Worm (Caenorhabditis elegans): ENCODE measurements around the gene Y38F1A.8.

Gene Y38F1A.8

DNA sequence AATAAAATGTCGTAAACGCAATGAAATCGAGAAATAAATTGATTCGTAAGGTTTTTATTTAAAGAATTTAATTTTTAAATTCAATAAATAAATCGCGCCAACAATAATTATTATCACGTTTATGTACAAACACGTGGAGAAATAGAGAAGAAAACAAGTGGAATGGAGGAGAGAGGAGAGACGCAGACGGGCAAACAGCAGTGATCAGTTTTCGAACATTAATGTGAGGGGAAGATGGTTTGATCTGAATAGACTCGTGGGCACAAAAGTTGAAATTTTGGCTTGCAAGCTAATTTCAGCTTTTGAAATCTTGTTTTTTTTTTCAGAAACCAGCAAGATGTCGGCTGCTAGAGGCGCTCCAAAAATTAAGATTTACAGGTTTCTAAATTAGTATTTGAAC lies 4.4 kb downstream of the Y38F1A.8 start, which contains the start of gene hphd-1:
Gene hphd-1 (minus strand): TSS at position 323 of the 400 bp plus-strand sequence.
- TF ChIP-seq hmbx-1 (tag; optimal IDR thresholded peaks at IDR 0.05) (no peak), ama-1 (optimal IDR thresholded peaks at IDR 0.05) (no peak), F13C5.2 (tag; optimal IDR thresholded peaks at IDR 0.05) (no peak), flt-1 (GFP tag; IDR thresholded peaks at IDR 0.05) (no peak), tbx-37 (GFP tag; conservative IDR thresholded peaks at IDR 0.05) (no peak), ceh-13 (GFP tag; optimal IDR thresholded peaks at IDR 0.05) (no peak), hnd-1 (tag; optimal IDR thresholded peaks at IDR 0.05) (no peak), hmg-4 (GFP tag; optimal IDR thresholded peaks at IDR 0.05) (no peak), tbx-11 (GFP tag; IDR thresholded peaks at IDR 0.05) (no peak), sea-1 (GFP tag; conservative IDR thresholded peaks at IDR 0.05) (no peak), tra-4 (tag; optimal IDR thresholded peaks at IDR 0.05) (no peak), pes-1 (GFP tag; IDR thresholded peaks at IDR 0.05) (no peak)

DNA sequence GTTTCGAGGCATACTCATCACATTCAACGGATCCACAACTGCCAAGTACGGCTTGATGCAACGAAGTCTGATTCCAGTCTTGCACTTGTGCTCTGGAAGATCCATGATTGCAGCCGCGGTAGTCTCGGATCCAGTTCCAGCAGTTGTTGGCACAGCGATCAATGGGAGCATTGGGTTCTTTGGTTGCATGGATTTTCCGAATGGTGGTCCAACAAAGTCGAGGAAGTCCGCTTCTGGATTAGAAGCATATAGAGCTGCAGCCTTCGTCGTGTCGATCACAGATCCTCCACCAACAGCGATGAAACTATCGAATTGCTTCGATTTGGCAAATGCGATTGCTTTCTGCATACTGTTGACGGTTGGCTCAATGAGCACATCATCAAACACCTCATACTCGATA lies 5.3 kb downstream of the Y38F1A.8 start:
- TF ChIP-seq tbx-11 (GFP tag; IDR thresholded peaks at IDR 0.05) (no peak), hmbx-1 (tag; optimal IDR thresholded peaks at IDR 0.05) (no peak), F13C5.2 (tag; optimal IDR thresholded peaks at IDR 0.05) (no peak), ceh-13 (GFP tag; optimal IDR thresholded peaks at IDR 0.05) (no peak), aly-1 (tag; optimal IDR thresholded peaks at IDR 0.05) (no peak), ets-7 (tag; optimal IDR thresholded peaks at IDR 0.05) (no peak)

DNA sequence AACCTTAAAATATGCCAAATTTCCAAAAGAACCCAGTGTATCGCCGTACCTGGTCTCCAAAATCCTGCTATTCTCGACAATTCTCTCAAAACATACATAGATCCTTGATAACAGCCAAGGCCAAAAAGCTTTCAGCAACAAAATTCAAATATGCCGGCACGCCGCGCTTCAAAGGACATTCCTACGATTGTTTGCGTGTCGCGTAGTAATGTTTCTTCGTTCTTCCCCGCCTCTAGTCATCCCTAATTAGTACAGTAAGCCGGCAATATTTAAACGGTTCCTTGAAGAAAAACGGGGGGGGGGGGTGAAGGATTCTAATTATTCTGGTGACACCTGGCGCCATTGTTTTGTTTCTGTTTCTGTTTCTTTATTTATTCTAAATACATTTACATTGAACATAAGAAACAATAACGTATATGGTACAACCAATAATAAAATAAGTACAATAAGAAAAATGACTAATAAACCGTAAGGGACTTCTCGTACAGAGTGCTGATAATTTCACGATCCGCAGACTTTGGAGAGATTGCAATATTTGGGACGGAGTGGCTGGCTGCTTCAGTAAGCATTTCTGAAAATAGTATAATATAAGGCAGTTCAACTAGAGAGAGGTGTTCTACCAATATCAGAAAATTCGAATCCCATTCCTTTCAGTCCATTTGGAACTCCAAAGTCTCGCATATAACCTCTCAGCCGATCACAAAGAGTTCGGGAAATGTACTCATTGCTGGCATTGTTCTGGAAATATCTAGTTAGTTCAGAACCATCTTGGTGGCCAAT lies 6.5 kb downstream of the Y38F1A.8 start:
- TF ChIP-seq ceh-13 (GFP tag; optimal IDR thresholded peaks at IDR 0.05) (no peak), B0310.2 (tag; optimal IDR thresholded peaks at IDR 0.05) (no peak)

DNA sequence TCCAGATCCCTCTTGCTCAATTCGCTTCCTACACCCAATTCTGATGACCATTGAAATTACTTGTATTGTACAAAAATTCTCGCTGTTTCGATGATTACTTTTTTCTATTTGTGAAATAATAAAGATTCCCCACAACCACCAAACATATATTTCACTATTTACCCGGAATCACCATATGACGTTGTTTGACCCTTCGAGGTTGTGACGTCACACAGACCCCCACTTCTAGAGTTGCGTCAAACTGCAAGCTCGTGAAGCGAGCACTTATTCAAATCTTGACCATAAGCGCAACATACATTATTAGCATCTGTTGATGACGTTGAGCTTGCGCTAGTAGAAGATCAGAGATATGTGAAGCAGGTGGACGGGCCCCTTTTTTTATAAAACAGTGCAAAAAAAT lies 7.7 kb downstream of the Y38F1A.8 start:
- no peak for TF ChIP-seq sea-1 (GFP tag; conservative IDR thresholded peaks at IDR 0.05)
- TF ChIP-seq ama-1 (optimal IDR thresholded peaks at IDR 0.05): peak; percentile 61
- TF ChIP-seq ceh-36 (tag; optimal IDR thresholded peaks at IDR 0.05): no peak
- TF ChIP-seq B0310.2 (tag; optimal IDR thresholded peaks at IDR 0.05): no peak
- TF ChIP-seq tra-4 (tag; optimal IDR thresholded peaks at IDR 0.05): no peak

DNA sequence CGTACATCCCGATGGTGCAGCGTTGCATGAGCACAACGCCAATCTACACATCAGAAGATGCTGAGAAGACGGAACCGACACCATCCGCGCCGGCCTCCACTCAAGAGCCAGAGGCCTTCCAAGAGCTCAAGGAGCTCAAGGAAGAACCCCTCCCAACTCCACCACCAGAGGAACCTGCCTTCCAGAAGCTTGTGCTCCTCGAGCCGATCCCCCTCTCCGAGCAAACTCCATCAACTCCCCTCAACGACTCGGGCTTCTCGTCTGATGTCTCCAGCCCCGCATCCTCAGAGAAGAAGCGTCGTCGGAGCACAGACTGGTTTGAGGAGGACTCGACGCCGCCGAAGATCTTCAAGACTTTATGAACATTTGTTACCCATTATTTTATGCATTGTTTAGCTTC lies 8.5 kb downstream of the Y38F1A.8 start:
- TF ChIP-seq flt-1 (GFP tag; IDR thresholded peaks at IDR 0.05) (no peak), hmbx-1 (tag; optimal IDR thresholded peaks at IDR 0.05) (no peak), hmg-4 (GFP tag; optimal IDR thresholded peaks at IDR 0.05) (no peak), tra-4 (tag; optimal IDR thresholded peaks at IDR 0.05) (no peak), tbx-11 (GFP tag; IDR thresholded peaks at IDR 0.05) (no peak), F13C5.2 (tag; optimal IDR thresholded peaks at IDR 0.05) (no peak), scrt-1 (GFP tag; IDR thresholded peaks at IDR 0.05) (no peak), aly-1 (tag; optimal IDR thresholded peaks at IDR 0.05) (no peak), ceh-36 (tag; optimal IDR thresholded peaks at IDR 0.05) (no peak), ama-1 (optimal IDR thresholded peaks at IDR 0.05) (no peak), sea-1 (GFP tag; conservative IDR thresholded peaks at IDR 0.05) (no peak), tbx-37 (GFP tag; conservative IDR thresholded peaks at IDR 0.05) (no peak), ets-7 (tag; optimal IDR thresholded peaks at IDR 0.05) (no peak), hnd-1 (tag; optimal IDR thresholded peaks at IDR 0.05) (no peak), ceh-13 (GFP tag; optimal IDR thresholded peaks at IDR 0.05) (no peak)

DNA sequence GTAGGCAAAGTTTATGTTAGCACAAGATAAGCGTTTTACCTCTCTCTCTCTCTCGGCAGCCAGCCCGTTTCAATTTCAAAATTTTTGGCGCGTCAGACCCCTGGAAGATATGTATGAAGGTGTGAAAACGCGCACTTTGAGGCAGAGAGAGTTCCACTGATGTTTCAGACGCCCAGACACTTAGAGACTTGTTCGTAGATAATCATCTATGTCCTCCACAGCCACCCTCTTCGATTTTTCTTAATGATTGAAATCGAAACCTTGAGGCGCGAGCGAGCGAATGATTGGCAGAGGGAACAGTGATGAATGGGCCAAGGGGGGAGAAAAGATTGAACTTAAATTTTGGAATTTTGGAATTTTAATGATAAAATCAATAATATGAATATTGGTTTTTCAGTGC lies 9.1 kb downstream of the Y38F1A.8 start:
- no peak for TF ChIP-seq tra-4 (tag; optimal IDR thresholded peaks at IDR 0.05)
- TF ChIP-seq ceh-13 (GFP tag; optimal IDR thresholded peaks at IDR 0.05): no peak
- TF ChIP-seq hmg-4 (GFP tag; optimal IDR thresholded peaks at IDR 0.05): no peak
- TF ChIP-seq scrt-1 (GFP tag; IDR thresholded peaks at IDR 0.05): no peak
- no peak for TF ChIP-seq tbx-37 (GFP tag; conservative IDR thresholded peaks at IDR 0.05)
- TF ChIP-seq ceh-36 (tag; optimal IDR thresholded peaks at IDR 0.05): no peak
- TF ChIP-seq ama-1 (optimal IDR thresholded peaks at IDR 0.05): no peak
- TF ChIP-seq sea-1 (GFP tag; conservative IDR thresholded peaks at IDR 0.05): no peak
- TF ChIP-seq pes-1 (GFP tag; IDR thresholded peaks at IDR 0.05): no peak
- TF ChIP-seq hnd-1 (tag; optimal IDR thresholded peaks at IDR 0.05): no peak
- no peak for TF ChIP-seq aly-1 (tag; optimal IDR thresholded peaks at IDR 0.05)
- no peak for TF ChIP-seq tbx-11 (GFP tag; IDR thresholded peaks at IDR 0.05)

DNA sequence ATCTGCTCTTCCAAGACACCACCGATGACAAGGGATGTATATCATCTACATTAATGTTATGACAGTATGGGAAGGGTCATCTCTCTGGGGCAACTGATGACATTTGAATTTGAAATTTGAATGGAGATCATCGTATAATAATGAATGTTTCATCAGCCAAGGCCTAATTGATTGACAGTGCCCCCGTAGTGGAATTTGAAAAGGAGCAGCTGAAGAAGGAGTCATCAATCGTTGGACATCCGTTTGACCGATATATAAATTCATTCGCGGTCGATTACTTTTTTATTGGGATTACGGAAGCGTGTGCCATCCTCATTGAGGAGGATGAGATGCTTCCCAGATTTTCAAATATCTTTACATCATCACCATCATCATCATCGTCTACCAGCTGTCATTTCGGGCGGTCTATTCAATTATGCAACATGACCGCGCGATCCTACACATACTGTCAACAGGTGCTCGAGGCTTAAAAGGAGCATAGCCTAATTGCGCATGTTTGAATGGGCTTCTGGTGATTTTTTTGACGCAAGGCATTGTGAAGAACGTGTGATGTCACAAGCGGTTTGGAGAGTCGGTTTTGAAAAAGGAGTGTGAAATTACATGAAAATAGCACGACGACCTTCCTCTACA lies 9.6 kb downstream of the Y38F1A.8 start:
- no peak for TF ChIP-seq scrt-1 (GFP tag; IDR thresholded peaks at IDR 0.05)
- no peak for TF ChIP-seq sea-1 (GFP tag; conservative IDR thresholded peaks at IDR 0.05)
- no peak for TF ChIP-seq ama-1 (optimal IDR thresholded peaks at IDR 0.05)
- TF ChIP-seq hmg-4 (GFP tag; optimal IDR thresholded peaks at IDR 0.05): no peak
- no peak for TF ChIP-seq flt-1 (GFP tag; IDR thresholded peaks at IDR 0.05)
- TF ChIP-seq ceh-13 (GFP tag; optimal IDR thresholded peaks at IDR 0.05): no peak

DNA sequence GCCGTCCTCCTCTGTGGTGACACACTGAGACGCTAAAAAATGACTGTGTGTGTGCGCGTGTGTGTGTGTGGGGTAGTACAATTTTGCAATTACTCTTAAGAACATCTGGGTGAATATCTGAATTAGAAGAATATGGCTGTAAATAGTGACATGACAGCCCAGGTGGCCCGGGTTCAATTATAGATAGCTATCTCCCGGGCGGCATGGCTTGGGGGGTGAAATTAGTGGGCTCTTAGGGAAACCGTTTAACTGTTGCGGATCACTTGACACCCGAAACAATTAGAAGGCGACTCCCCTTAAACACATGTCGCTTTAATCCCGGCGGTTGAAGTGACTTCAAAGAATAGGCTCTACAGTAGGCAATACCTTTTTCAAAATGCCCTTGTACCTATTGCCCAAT lies 10.5 kb downstream of the Y38F1A.8 start:
- TF ChIP-seq hnd-1 (tag; optimal IDR thresholded peaks at IDR 0.05) (no peak), F13C5.2 (tag; optimal IDR thresholded peaks at IDR 0.05) (no peak), ama-1 (optimal IDR thresholded peaks at IDR 0.05) (no peak)

Measured in whole organism, early embryonic.